Worm (Caenorhabditis elegans): ENCODE data around the gene rsp-2.

The rsp-2 gene

DNA sequence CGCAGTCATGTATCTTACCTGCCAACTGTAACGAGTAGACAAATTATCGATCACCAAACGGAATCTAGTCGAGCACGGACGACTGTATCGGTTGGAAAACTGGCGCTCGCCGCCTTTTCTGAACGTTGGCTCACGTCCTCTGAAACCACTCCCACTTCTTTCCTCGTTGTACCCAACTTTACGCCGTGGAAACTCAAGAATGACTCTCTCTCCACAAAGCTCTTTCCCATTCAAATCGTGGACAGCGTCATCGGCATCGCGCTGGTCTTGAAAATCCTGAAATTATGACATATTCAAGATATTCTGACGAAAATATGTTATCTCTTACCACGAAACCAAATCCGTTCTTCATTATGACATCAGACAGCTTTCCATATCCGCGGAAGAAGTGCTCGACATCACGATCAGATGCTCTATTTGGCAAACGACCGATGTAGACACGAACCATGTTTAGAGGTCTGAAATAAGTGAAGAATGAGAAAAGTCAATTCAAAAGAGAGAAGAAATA lies at the start of gene rsp-2:
rsp-2 (minus strand) TSS at position 458 of the 508 bp plus-strand sequence.
- TF ChIP-seq aly-1 (tag; optimal IDR thresholded peaks at IDR 0.05) (no peak), scrt-1 (GFP tag; IDR thresholded peaks at IDR 0.05) (no peak), ama-1 (optimal IDR thresholded peaks at IDR 0.05) (no peak), F13C5.2 (tag; optimal IDR thresholded peaks at IDR 0.05) (no peak), sea-1 (GFP tag; conservative IDR thresholded peaks at IDR 0.05) (no peak), hmg-4 (GFP tag; optimal IDR thresholded peaks at IDR 0.05) (no peak), hnd-1 (tag; optimal IDR thresholded peaks at IDR 0.05) (no peak)

DNA sequence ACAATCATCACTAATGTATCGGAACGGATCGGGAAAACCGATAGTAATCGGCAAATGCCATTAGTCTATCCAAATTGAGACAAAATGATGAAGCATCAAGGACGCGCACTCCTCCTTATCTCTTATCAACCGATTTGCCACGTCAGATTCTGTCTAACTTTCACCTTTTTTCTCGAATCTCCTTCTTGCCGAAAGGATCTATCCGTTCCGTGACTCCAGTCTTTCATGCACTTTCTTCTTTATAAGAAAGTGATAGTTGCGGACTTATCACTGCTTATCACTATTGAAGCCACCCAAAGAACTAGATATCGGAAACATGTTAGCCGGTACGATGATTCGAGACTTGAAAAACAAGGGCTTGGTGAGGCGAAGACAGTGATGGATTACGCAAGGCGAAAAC lies 49.2 kb upstream of the rsp-2 start:
- TF ChIP-seq tra-4 (tag; optimal IDR thresholded peaks at IDR 0.05) (no peak), tbx-11 (GFP tag; IDR thresholded peaks at IDR 0.05) (no peak), hmg-4 (GFP tag; optimal IDR thresholded peaks at IDR 0.05) (no peak), hnd-1 (tag; optimal IDR thresholded peaks at IDR 0.05) (no peak), B0310.2 (tag; optimal IDR thresholded peaks at IDR 0.05) (no peak), scrt-1 (GFP tag; IDR thresholded peaks at IDR 0.05) (no peak), ama-1 (optimal IDR thresholded peaks at IDR 0.05) (no peak), tbx-37 (GFP tag; conservative IDR thresholded peaks at IDR 0.05) (no peak), sea-1 (GFP tag; conservative IDR thresholded peaks at IDR 0.05) (no peak), pes-1 (GFP tag; IDR thresholded peaks at IDR 0.05) (no peak), ceh-36 (tag; optimal IDR thresholded peaks at IDR 0.05) (no peak), ceh-13 (GFP tag; optimal IDR thresholded peaks at IDR 0.05) (no peak), flt-1 (GFP tag; IDR thresholded peaks at IDR 0.05) (no peak), ets-7 (tag; optimal IDR thresholded peaks at IDR 0.05) (no peak), aly-1 (tag; optimal IDR thresholded peaks at IDR 0.05) (no peak), F13C5.2 (tag; optimal IDR thresholded peaks at IDR 0.05) (no peak), hmbx-1 (tag; optimal IDR thresholded peaks at IDR 0.05) (no peak)

DNA sequence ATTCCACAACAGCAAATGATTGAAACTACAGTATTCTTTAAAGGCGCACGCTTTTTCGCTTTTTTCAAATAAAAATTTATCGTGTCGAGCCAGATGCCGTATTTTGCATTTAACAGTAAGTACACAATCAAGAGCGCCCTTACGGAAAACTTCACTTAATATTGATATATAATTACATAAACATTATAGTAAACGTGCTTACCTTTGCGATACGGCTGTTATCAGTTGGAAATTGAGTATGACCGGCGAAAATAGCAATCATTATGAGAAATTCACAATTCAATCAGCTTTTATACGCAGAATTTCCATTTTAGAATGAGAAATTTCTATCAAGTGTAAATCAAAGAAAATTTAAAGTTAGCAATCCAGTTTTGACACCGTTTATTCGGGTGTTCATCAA lies 47.4 kb upstream of the rsp-2 start, which contains the start of gene B0334.20:
B0334.20 (minus strand) TSS at position 262 of the 400 bp plus-strand sequence.
- TF ChIP-seq scrt-1 (GFP tag; IDR thresholded peaks at IDR 0.05) (no peak), tbx-37 (GFP tag; conservative IDR thresholded peaks at IDR 0.05) (no peak), pes-1 (GFP tag; IDR thresholded peaks at IDR 0.05) (no peak), hnd-1 (tag; optimal IDR thresholded peaks at IDR 0.05) (no peak), hmbx-1 (tag; optimal IDR thresholded peaks at IDR 0.05) (no peak), aly-1 (tag; optimal IDR thresholded peaks at IDR 0.05) (no peak), ceh-13 (GFP tag; optimal IDR thresholded peaks at IDR 0.05) (no peak), hmg-4 (GFP tag; optimal IDR thresholded peaks at IDR 0.05) (no peak), flt-1 (GFP tag; IDR thresholded peaks at IDR 0.05) (no peak), sea-1 (GFP tag; conservative IDR thresholded peaks at IDR 0.05) (no peak), F13C5.2 (tag; optimal IDR thresholded peaks at IDR 0.05) (no peak), B0310.2 (tag; optimal IDR thresholded peaks at IDR 0.05) (no peak), ceh-36 (tag; optimal IDR thresholded peaks at IDR 0.05) (no peak), tbx-11 (GFP tag; IDR thresholded peaks at IDR 0.05) (no peak)

DNA sequence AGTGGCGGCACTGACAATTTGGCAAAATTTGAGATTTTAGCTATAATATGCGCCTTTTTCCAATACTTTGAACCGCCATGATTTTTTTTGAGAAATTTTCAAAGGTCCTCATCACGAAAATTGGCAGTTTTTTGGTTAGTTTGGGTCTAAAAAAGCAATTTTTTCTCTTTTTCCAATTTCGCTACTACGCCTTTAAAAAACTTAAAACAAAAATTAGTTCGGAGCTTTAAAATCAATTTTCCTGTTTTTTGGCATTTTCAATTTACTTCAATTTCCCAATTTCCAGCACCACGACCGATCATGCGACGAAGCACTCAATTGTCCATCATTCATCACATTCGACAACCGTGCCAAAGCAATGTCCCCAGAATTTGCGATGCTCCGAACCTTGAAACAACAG lies 44.6 kb upstream of the rsp-2 start, which contains the start of gene B0334.5:
B0334.5 (plus strand) TSS at position 301 of the 400 bp plus-strand sequence.
- TF ChIP-seq pes-1 (GFP tag; IDR thresholded peaks at IDR 0.05): no peak
- TF ChIP-seq tra-4 (tag; optimal IDR thresholded peaks at IDR 0.05): no peak
- no peak for TF ChIP-seq aly-1 (tag; optimal IDR thresholded peaks at IDR 0.05)
- no peak for TF ChIP-seq B0310.2 (tag; optimal IDR thresholded peaks at IDR 0.05)
- no peak for TF ChIP-seq sea-1 (GFP tag; conservative IDR thresholded peaks at IDR 0.05)

DNA sequence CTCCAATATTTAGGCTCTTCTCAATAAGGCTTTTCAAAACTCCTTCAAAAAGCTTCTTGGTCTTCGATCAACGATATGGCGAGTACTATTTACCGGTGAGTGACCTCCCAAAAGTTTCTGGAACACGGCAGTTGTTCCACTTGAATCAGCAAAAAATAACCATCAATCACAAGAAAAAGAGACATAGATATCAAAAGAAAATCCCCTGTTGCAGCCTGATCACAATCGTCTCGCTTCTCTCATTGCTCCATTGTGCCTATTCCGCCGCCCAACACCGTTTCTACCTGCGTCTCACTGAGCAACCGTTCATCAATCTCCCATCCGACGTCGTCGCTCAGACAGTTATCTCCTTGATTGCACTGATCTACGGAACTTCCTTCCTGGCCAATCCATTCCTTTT lies 44.0 kb upstream of the rsp-2 start, which contains the start of gene emc-5:
emc-5 (plus strand) TSS at position 14 of the 400 bp plus-strand sequence.
- TF ChIP-seq F13C5.2 (tag; optimal IDR thresholded peaks at IDR 0.05) (no peak), hnd-1 (tag; optimal IDR thresholded peaks at IDR 0.05) (no peak), tra-4 (tag; optimal IDR thresholded peaks at IDR 0.05) (no peak), tbx-37 (GFP tag; conservative IDR thresholded peaks at IDR 0.05) (no peak), tbx-11 (GFP tag; IDR thresholded peaks at IDR 0.05) (no peak), flt-1 (GFP tag; IDR thresholded peaks at IDR 0.05) (no peak), ceh-36 (tag; optimal IDR thresholded peaks at IDR 0.05) (no peak), ceh-13 (GFP tag; optimal IDR thresholded peaks at IDR 0.05) (no peak), aly-1 (tag; optimal IDR thresholded peaks at IDR 0.05) (no peak), scrt-1 (GFP tag; IDR thresholded peaks at IDR 0.05) (no peak), ama-1 (optimal IDR thresholded peaks at IDR 0.05) (no peak), hmbx-1 (tag; optimal IDR thresholded peaks at IDR 0.05) (no peak), B0310.2 (tag; optimal IDR thresholded peaks at IDR 0.05) (no peak)

DNA sequence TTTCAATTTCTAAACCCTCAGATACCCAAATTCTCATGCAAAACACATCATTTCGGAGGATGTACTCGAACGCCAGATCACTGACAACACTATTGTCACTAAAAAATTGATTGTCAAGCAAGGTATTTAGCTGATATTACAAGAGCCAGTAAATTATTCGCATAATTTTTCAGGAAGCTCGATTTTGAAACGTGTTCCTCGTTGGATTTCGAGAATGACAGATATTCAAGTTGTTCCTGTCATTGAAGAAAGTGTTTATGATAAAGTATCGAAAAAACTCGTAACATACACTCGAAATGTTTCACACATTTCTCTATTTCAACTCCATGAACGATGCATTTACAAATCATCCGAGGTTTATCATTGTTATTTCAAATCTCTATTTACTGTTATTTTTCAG lies 43.1 kb upstream of the rsp-2 start:
- TF ChIP-seq ceh-13 (GFP tag; optimal IDR thresholded peaks at IDR 0.05) (no peak), ets-7 (tag; optimal IDR thresholded peaks at IDR 0.05) (no peak), tbx-37 (GFP tag; conservative IDR thresholded peaks at IDR 0.05) (no peak), pes-1 (GFP tag; IDR thresholded peaks at IDR 0.05) (no peak), flt-1 (GFP tag; IDR thresholded peaks at IDR 0.05) (no peak), F13C5.2 (tag; optimal IDR thresholded peaks at IDR 0.05) (no peak), tbx-11 (GFP tag; IDR thresholded peaks at IDR 0.05) (no peak), scrt-1 (GFP tag; IDR thresholded peaks at IDR 0.05) (no peak), hnd-1 (tag; optimal IDR thresholded peaks at IDR 0.05) (no peak), B0310.2 (tag; optimal IDR thresholded peaks at IDR 0.05) (no peak), ceh-36 (tag; optimal IDR thresholded peaks at IDR 0.05) (no peak), sea-1 (GFP tag; conservative IDR thresholded peaks at IDR 0.05) (no peak), hmbx-1 (tag; optimal IDR thresholded peaks at IDR 0.05) (no peak)

DNA sequence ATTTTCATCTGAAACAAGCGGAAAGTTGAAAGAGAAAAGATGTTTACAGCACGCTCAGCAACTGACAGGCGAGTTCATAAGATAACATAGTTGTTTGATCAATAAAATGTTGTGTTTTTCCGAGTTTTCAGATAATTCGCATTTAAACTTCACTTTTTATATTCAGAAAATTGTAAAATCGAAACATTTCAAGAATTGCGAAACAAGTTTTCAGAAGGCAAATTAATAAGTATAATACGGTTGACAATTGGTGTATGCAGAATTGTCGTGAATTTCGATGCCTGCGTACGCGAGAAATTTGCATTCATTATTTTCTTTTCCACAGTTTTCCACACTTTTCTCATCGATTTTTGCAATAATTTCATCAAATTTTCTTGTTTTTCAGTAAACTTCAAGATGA lies 42.6 kb upstream of the rsp-2 start, which contains the start of the genes ooc-3 and B0334.4:
ooc-3 (minus strand) TSS at position 15 of the 400 bp plus-strand sequence.
B0334.4 (plus strand) TSS at position 386 of the 400 bp plus-strand sequence.
- no peak for TF ChIP-seq tra-4 (tag; optimal IDR thresholded peaks at IDR 0.05)
- TF ChIP-seq hmg-4 (GFP tag; optimal IDR thresholded peaks at IDR 0.05): no peak
- no peak for TF ChIP-seq tbx-11 (GFP tag; IDR thresholded peaks at IDR 0.05)
- TF ChIP-seq sea-1 (GFP tag; conservative IDR thresholded peaks at IDR 0.05): no peak
- TF ChIP-seq ceh-36 (tag; optimal IDR thresholded peaks at IDR 0.05): no peak
- TF ChIP-seq hnd-1 (tag; optimal IDR thresholded peaks at IDR 0.05): no peak
- TF ChIP-seq ama-1 (optimal IDR thresholded peaks at IDR 0.05): no peak
- no peak for TF ChIP-seq B0310.2 (tag; optimal IDR thresholded peaks at IDR 0.05)
